Fruit fly (Drosophila melanogaster): Measurements from ENCODE around the gene CG12375.

DNA sequence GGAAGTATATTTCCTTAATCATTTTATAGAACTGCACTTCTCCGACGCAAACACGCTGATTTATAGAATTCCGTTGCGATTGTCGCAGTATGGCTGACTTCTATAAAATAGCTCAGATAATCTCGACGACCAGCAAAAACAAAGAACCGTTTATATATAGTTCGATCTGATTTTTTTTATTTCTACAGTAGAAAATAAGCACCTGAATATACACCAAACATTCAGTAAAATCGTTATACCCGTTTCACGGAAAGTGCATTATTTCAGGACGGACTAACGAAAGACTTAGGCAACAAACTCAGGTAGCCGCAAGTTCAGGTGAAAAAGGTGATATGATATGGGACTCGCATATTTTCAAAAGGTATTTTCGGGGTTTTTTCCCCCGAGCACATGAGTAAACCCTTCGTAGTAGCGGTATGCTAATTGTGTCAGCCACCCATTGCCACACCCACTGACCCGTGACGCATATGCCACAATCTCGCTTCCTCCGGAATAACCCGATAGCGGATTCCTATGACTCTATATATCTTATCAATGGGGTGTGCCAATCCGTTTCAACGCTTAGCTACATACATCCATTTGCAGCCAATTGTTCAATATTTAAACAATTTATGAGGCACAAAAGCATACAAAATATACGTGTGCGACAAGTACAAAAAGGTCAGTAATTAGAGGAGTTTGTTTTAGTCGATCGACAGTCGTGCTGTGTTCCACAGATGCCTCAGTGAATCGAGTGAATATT is 18.5 kb upstream of the CG12375 start, which contains the start of the genes CG42763 and CG43394:
- no peak for TF ChIP-seq Eip93F (GFP tag; optimal IDR thresholded peaks at IDR 0.05)
- no peak for TF ChIP-seq CG32006 (GFP tag; optimal IDR thresholded peaks at IDR 0.05)
- TF ChIP-seq Blimp-1 (GFP tag; optimal IDR thresholded peaks at IDR 0.05): no peak
- TF ChIP-seq ss (GFP tag; optimal IDR thresholded peaks at IDR 0.05): no peak
- TF ChIP-seq CG7368 (GFP tag; optimal IDR thresholded peaks at IDR 0.05): no peak
- TF ChIP-seq CG9139 (GFP tag; optimal IDR thresholded peaks at IDR 0.05): no peak
- TF ChIP-seq CG10631 (GFP tag; optimal IDR thresholded peaks at IDR 0.05): no peak
- no peak for TF ChIP-seq CG11762 (GFP tag; optimal IDR thresholded peaks at IDR 0.05; ENCODE audit: insufficient read depth)
- TF ChIP-seq CG11294 (GFP tag; IDR thresholded peaks at IDR 0.05): no peak
- TF ChIP-seq eg (GFP tag; IDR thresholded peaks at IDR 0.05): no peak
- TF ChIP-seq Sox15 (GFP tag; optimal IDR thresholded peaks at IDR 0.05): no peak
- TF ChIP-seq fd59A (GFP tag; optimal IDR thresholded peaks at IDR 0.05): no peak
- no peak for TF ChIP-seq lz (GFP tag; optimal IDR thresholded peaks at IDR 0.05)
- TF ChIP-seq CG3032 (tag; optimal IDR thresholded peaks at IDR 0.05): no peak

Measured in whole organism, prepupa.